Worm (Caenorhabditis elegans) whole organism, L4 larva: ENCODE data around the gene hsp-25.

Experiments used
- F26F4.8 ChIP-seq: fragments of 200-800 bp; sonication (Bioruptor generic); conservative IDR thresholded peaks from 2 replicates; pipeline ENCODE4 v1.3.6; 2022; ENCODE audit warnings: missing genetic modification characterization, missing compliant biosample characterization
- T26A8.4 ChIP-seq: fragments of 200-800 bp; sonication (Bioruptor generic); IDR thresholded peaks from 2 replicates; pipeline ENCODE4 v1.3.6; 2022; ENCODE audit warnings: missing genetic modification characterization, missing compliant biosample characterization
- Y75B8A.6 ChIP-seq: fragments of 200-800 bp; sonication (Bioruptor generic); IDR thresholded peaks from 2 replicates; pipeline ENCODE4 v1.3.6; 2022; ENCODE audit warnings: missing genetic modification reagents, missing genetic modification characterization, missing compliant biosample characterization
- ZK337.2 ChIP-seq: fragments of 200-800 bp; sonication (Bioruptor generic); IDR thresholded peaks from 2 replicates; pipeline ENCODE4 v1.3.6; 2022; ENCODE audit warnings: missing genetic modification reagents, missing genetic modification characterization, missing compliant biosample characterization
- ZK546.5 ChIP-seq, 2 experiments: sonication (generic microtip); optimal IDR thresholded peaks; 2 replicates each; lab custom pipeline; 2017; ENCODE audit warnings: missing biosample characterization in 2 of 2, missing genetic modification characterization in 2 of 2
- aha-1 ChIP-seq: fragments of 150-350 bp; peaks from one replicate; lab custom pipeline; 2014; ENCODE audit warnings: missing biosample characterization, missing genetic modification characterization
- attf-4 ChIP-seq: sonication (generic microtip); optimal IDR thresholded peaks from 3 replicates; lab custom pipeline; 2017; ENCODE audit warnings: missing biosample characterization, missing genetic modification characterization
- ceh-20 ChIP-seq: fragments of 200-800 bp; sonication (Bioruptor generic); IDR thresholded peaks from 2 replicates; pipeline ENCODE4 v1.3.6; 2022; ENCODE audit warnings: missing genetic modification reagents, missing genetic modification characterization, missing compliant biosample characterization
- ceh-62 ChIP-seq: sonication (generic microtip); optimal IDR thresholded peaks from 2 replicates; lab custom pipeline; 2017; ENCODE audit warnings: missing biosample characterization, missing genetic modification characterization
- ces-1 ChIP-seq: fragments of 150-350 bp; sonication (generic microtip); optimal IDR thresholded peaks from 4 replicates; lab custom pipeline; 2014; ENCODE audit warnings: missing biosample characterization, missing genetic modification reagents, missing genetic modification characterization
- ctbp-1 ChIP-seq: fragments of 200-800 bp; sonication (Bioruptor generic); IDR thresholded peaks from 2 replicates; pipeline ENCODE4 v1.3.6; 2022; ENCODE audit warnings: missing genetic modification reagents, missing genetic modification characterization, missing compliant biosample characterization
- daf-12 ChIP-seq: fragments of 150-350 bp; optimal IDR thresholded peaks from 2 replicates; lab custom pipeline; 2014; ENCODE audit warnings: missing biosample characterization, missing genetic modification reagents, missing genetic modification characterization
- daf-16 ChIP-seq, 3 experiments: sonication (generic microtip); optimal IDR thresholded peaks; 2 replicates each; lab custom pipeline; 2016 to 2017; ENCODE audit warnings: missing genetic modification characterization in 3 of 3, missing genetic modification reagents in 3 of 3, mild to moderate bottlenecking in 2 of 3, missing compliant biosample characterization in 2 of 3, missing biosample characterization in 1 of 3, moderate library complexity in 1 of 3
- daf-19 ChIP-seq: fragments of 200-800 bp; sonication (Bioruptor generic); conservative IDR thresholded peaks from 2 replicates; pipeline ENCODE4 v1.3.6; 2022; ENCODE audit warnings: missing genetic modification characterization, missing compliant biosample characterization
- daf-8 ChIP-seq: fragments of 200-800 bp; sonication (Bioruptor generic); IDR thresholded peaks from 2 replicates; pipeline ENCODE4 v1.3.6; 2022; ENCODE audit warnings: missing genetic modification characterization, missing compliant biosample characterization
- dmd-8 ChIP-seq: fragments of 200-800 bp; sonication (Bioruptor generic); IDR thresholded peaks from 2 replicates; pipeline ENCODE4 v1.3.6; 2022; ENCODE audit warnings: missing genetic modification characterization, missing compliant biosample characterization
- dpl-1 ChIP-seq: fragments of 150-350 bp; optimal IDR thresholded peaks from 2 replicates; lab custom pipeline; 2014; ENCODE audit warnings: missing biosample characterization, missing genetic modification reagents, missing genetic modification characterization
- duxl-1 ChIP-seq: sonication (generic microtip); optimal IDR thresholded peaks from 2 replicates; lab custom pipeline; 2016; ENCODE audit warnings: mild to moderate bottlenecking, missing genetic modification characterization, moderate library complexity, missing compliant biosample characterization; ENCODE audit not compliant: poor library complexity
- dve-1 ChIP-seq: sonication (generic microtip); optimal IDR thresholded peaks from 2 replicates; lab custom pipeline; 2017; ENCODE audit warnings: antibody characterized with exemption, mild to moderate bottlenecking, missing genetic modification characterization, missing compliant biosample characterization; ENCODE audit not compliant: insufficient read depth
- egl-27 ChIP-seq: sonication (generic microtip); optimal IDR thresholded peaks from 3 replicates; lab custom pipeline; 2017; ENCODE audit warnings: missing biosample characterization, missing genetic modification reagents, missing genetic modification characterization
- fkh-10 ChIP-seq: fragments of 150-350 bp; optimal IDR thresholded peaks from 2 replicates; lab custom pipeline; 2014; ENCODE audit warnings: missing biosample characterization, missing genetic modification reagents, missing genetic modification characterization
- hlh-11 ChIP-seq: fragments of 200-800 bp; sonication (Bioruptor generic); optimal IDR thresholded peaks from 2 replicates; lab custom pipeline; 2018; ENCODE audit warnings: mild to moderate bottlenecking, missing genetic modification characterization, missing compliant biosample characterization
- hlh-30 ChIP-seq: sonication (generic microtip); optimal IDR thresholded peaks from 2 replicates; lab custom pipeline; 2017; ENCODE audit warnings: antibody characterized with exemption, mild to moderate bottlenecking, missing genetic modification characterization, missing compliant biosample characterization; ENCODE audit not compliant: insufficient read depth
- hmg-1.1 ChIP-seq: fragments of 200-800 bp; sonication (Bioruptor generic); IDR thresholded peaks from 2 replicates; pipeline ENCODE4 v1.3.6; 2022; ENCODE audit warnings: missing genetic modification reagents, missing genetic modification characterization, missing compliant biosample characterization
- lin-1 ChIP-seq: fragments of 200-800 bp; sonication (Bioruptor generic); IDR thresholded peaks from 2 replicates; pipeline ENCODE4 v1.3.6; 2022; ENCODE audit warnings: missing genetic modification reagents, missing genetic modification characterization, missing compliant biosample characterization
- lsy-2 ChIP-seq, 2 experiments: fragments of 150-350 bp in 1 of 2; sonication (generic microtip) in 1 of 2; optimal IDR thresholded peaks; 2 replicates each; lab custom pipeline; 2014 to 2017; ENCODE audit warnings: missing biosample characterization in 2 of 2, missing genetic modification characterization in 2 of 2
- mdt-29 ChIP-seq: fragments of 200-800 bp; sonication (Bioruptor generic); IDR thresholded peaks from 2 replicates; pipeline ENCODE4 v1.3.6; 2022; ENCODE audit warnings: missing genetic modification reagents, missing genetic modification characterization, missing compliant biosample characterization
- mep-1 ChIP-seq: fragments of 150-350 bp; sonication (generic microtip); optimal IDR thresholded peaks from 3 replicates; lab custom pipeline; 2014; ENCODE audit warnings: missing biosample characterization, missing genetic modification characterization
- mxl-2 ChIP-seq: fragments of 200-800 bp; sonication (Bioruptor generic); conservative IDR thresholded peaks from 2 replicates; pipeline ENCODE4 v1.3.6; 2022; ENCODE audit warnings: missing genetic modification reagents, missing genetic modification characterization, missing compliant biosample characterization
- mxl-3 ChIP-seq: fragments of 200-800 bp; sonication (Bioruptor generic); optimal IDR thresholded peaks from 2 replicates; lab custom pipeline; 2018; ENCODE audit warnings: mild to moderate bottlenecking, missing genetic modification characterization, missing compliant biosample characterization
- nhr-25 ChIP-seq: sonication (generic microtip); optimal IDR thresholded peaks from 2 replicates; lab custom pipeline; 2017; ENCODE audit warnings: missing genetic modification characterization, mild to moderate bottlenecking, missing compliant biosample characterization, antibody characterized with exemption, moderate library complexity, borderline replicate concordance; ENCODE audit not compliant: insufficient read depth
- nhr-28 ChIP-seq: fragments of 150-350 bp; optimal IDR thresholded peaks from 2 replicates; lab custom pipeline; 2014; ENCODE audit warnings: missing biosample characterization, missing genetic modification characterization
- nhr-42 ChIP-seq: fragments of 200-800 bp; sonication (Bioruptor generic); IDR thresholded peaks from 2 replicates; pipeline ENCODE4 v1.3.6; 2022; ENCODE audit warnings: missing genetic modification characterization, missing compliant biosample characterization
- nhr-48 ChIP-seq: sonication (generic microtip); optimal IDR thresholded peaks from 2 replicates; lab custom pipeline; 2016; ENCODE audit warnings: mild to moderate bottlenecking, missing genetic modification characterization, missing compliant biosample characterization
- nhr-6 ChIP-seq: fragments of 150-350 bp; optimal IDR thresholded peaks from 2 replicates; lab custom pipeline; 2014; ENCODE audit warnings: missing biosample characterization, missing genetic modification characterization
- nhr-76 ChIP-seq: fragments of 150-350 bp; optimal IDR thresholded peaks from 2 replicates; lab custom pipeline; 2014; ENCODE audit warnings: missing biosample characterization, missing genetic modification characterization
- nhr-77 ChIP-seq: fragments of 150-350 bp; optimal IDR thresholded peaks from 2 replicates; lab custom pipeline; 2014; ENCODE audit warnings: missing biosample characterization, missing genetic modification characterization
- php-3 ChIP-seq: fragments of 200-800 bp; sonication (Bioruptor generic); IDR thresholded peaks from 2 replicates; pipeline ENCODE4 v1.3.6; 2022; ENCODE audit warnings: missing genetic modification reagents, missing genetic modification characterization, missing compliant biosample characterization
- pqm-1 ChIP-seq: sonication (generic microtip); optimal IDR thresholded peaks from 2 replicates; lab custom pipeline; 2017; ENCODE audit warnings: missing biosample characterization, missing genetic modification characterization
- rbr-2 ChIP-seq: sonication (generic microtip); optimal IDR thresholded peaks from 2 replicates; lab custom pipeline; 2016; ENCODE audit warnings: missing genotype, missing genetic modification characterization, missing compliant biosample characterization
- set-16 ChIP-seq: fragments of 200-800 bp; sonication (Bioruptor generic); IDR thresholded peaks from 2 replicates; pipeline ENCODE4 v1.3.6; 2022; ENCODE audit warnings: missing genetic modification reagents, missing genetic modification characterization, missing compliant biosample characterization
- snpc-1.2 ChIP-seq: fragments of 200-800 bp; sonication (Bioruptor generic); IDR thresholded peaks from 2 replicates; pipeline ENCODE4 v1.3.6; 2022; ENCODE audit warnings: missing genetic modification reagents, missing genetic modification characterization, missing compliant biosample characterization
- vab-7 ChIP-seq: fragments of 200-800 bp; sonication (Bioruptor generic); IDR thresholded peaks from 2 replicates; pipeline ENCODE4 v1.3.6; 2022; ENCODE audit warnings: missing genetic modification reagents, missing genetic modification characterization, missing compliant biosample characterization
- zfp-3 ChIP-seq: fragments of 200-800 bp; sonication (Bioruptor generic); conservative IDR thresholded peaks from 2 replicates; pipeline ENCODE4 v1.3.6; 2022; ENCODE audit warnings: missing genetic modification reagents, missing genetic modification characterization, missing compliant biosample characterization

The hsp-25 gene

ce11 chrX:5992770-5993169, 46.7 kb downstream of the hsp-25 start, which contains the start of gene F22F4.5 (continued):
- TF ChIP-seq rbr-2 (tag; lab: Kevin White, UChicago): no peak
- TF ChIP-seq, all 104 proteins: peak for 0

- TF ChIP-seq snpc-1.2 (GFP tag; lab: Robert Waterston, UW) (no peak), hlh-11 (tag; lab: Kevin White, UChicago) (no peak), nhr-76 (no peak), ceh-62 (tag; lab: Kevin White, UChicago) (no peak), ces-1 (GFP tag; lab: Kevin White, UChicago) (no peak), lin-1 (no peak)
These were observed 51.5 kb downstream of the hsp-25 start for ce11 chrX:5987910-5988309.

- no peak for TF ChIP-seq lin-1
- no peak for TF ChIP-seq mep-1 (tag; lab: Kevin White, UChicago)
- TF ChIP-seq pqm-1: peak; percentile 32
- peak; percentile 20 for TF ChIP-seq nhr-28 (tag; lab: Kevin White, UChicago)
- TF ChIP-seq attf-4: no peak
- peak; percentile 6 for TF ChIP-seq hlh-11 (tag; lab: Kevin White, UChicago)
These were observed 53.7 kb downstream of the hsp-25 start for ce11 chrX:5985720-5986119.

ce11 chrX:5984581-5985039, 54.8 kb downstream of the hsp-25 start, which contains the start of gene klp-13:
TSS of gene klp-13 (plus strand) at chrX:5984989.
- peak; percentile 93 for TF ChIP-seq fkh-10 (GFP tag; lab: Kevin White, UChicago)
- peak in 1 of 2 experiments; percentile 86 for TF ChIP-seq ZK546.5 (tag; optimal IDR thresholded peaks at IDR 0.05; lab: Kevin White, UChicago)
- TF ChIP-seq php-3 (GFP tag; lab: Robert Waterston, UW): no peak
- peak; percentile 93 for TF ChIP-seq mep-1 (tag; lab: Kevin White, UChicago)
- no peak for TF ChIP-seq egl-27 (tag; lab: Kevin White, UChicago)
- no peak; the same call in 1 of the 2 replicates for TF ChIP-seq vab-7 (GFP tag; lab: Robert Waterston, UW)
- TF ChIP-seq daf-16 (GFP tag; optimal IDR thresholded peaks at IDR 0.05; lab: Kevin White, UChicago): no peak
- TF ChIP-seq daf-16 (tag; optimal IDR thresholded peaks at IDR 0.05; lab: Kevin White, UChicago): peak; percentile 85
- TF ChIP-seq rbr-2 (tag; lab: Kevin White, UChicago): peak; percentile 85
- TF ChIP-seq nhr-6 (tag; lab: Kevin White, UChicago): peak; percentile 84
- no peak for TF ChIP-seq Y75B8A.6 (GFP tag; lab: Robert Waterston, UW)
- TF ChIP-seq mxl-2 (GFP tag; lab: Robert Waterston, UW): no peak
- TF ChIP-seq F26F4.8 (GFP tag; lab: Robert Waterston, UW): 0 out of 2 replicates have a peak, but pooled peaks have one; percentile 37
- TF ChIP-seq zfp-3 (GFP tag; lab: Robert Waterston, UW): no peak
- peak; percentile 88 for TF ChIP-seq dve-1 (tag; lab: Kevin White, UChicago)
- peak; percentile 75 for TF ChIP-seq ctbp-1 (GFP tag; lab: Robert Waterston, UW)
- TF ChIP-seq ZK337.2 (GFP tag; lab: Robert Waterston, UW): no peak
- TF ChIP-seq ces-1 (GFP tag; lab: Kevin White, UChicago): no peak
- no peak for TF ChIP-seq dmd-8 (GFP tag; lab: Robert Waterston, UW)
- peak; percentile 83 for TF ChIP-seq aha-1
- TF ChIP-seq set-16 (GFP tag; lab: Robert Waterston, UW): peak; percentile 86
- peak; percentile 66; the same call in 1 of the 2 replicates for TF ChIP-seq ceh-20 (GFP tag; lab: Robert Waterston, UW)
- TF ChIP-seq daf-12 (tag; lab: Kevin White, UChicago): no peak
- no peak for TF ChIP-seq daf-8
- peak; percentile 97 for TF ChIP-seq mxl-3 (GFP tag; lab: Kevin White, UChicago)
- TF ChIP-seq lsy-2 (tag; optimal IDR thresholded peaks at IDR 0.05; lab: Kevin White, UChicago): peak; percentile 7 to 87
- peak; percentile 89 for TF ChIP-seq hmg-1.1 (GFP tag; lab: Robert Waterston, UW)
- TF ChIP-seq T26A8.4: peak; percentile 56; the same call in 1 of the 2 replicates
- peak; percentile 88 for TF ChIP-seq dpl-1 (GFP tag; lab: Kevin White, UChicago)
- TF ChIP-seq lin-1: 0 out of 2 replicates have a peak, but pooled peaks have one; percentile 27
- peak; percentile 14 for TF ChIP-seq nhr-25 (tag; lab: Kevin White, UChicago)
- TF ChIP-seq nhr-42: peak; percentile 46; the same call in 1 of the 2 replicates
- peak; percentile 58 for TF ChIP-seq nhr-77 (tag; lab: Kevin White, UChicago)
- TF ChIP-seq daf-19: no peak
- TF ChIP-seq nhr-48 (tag; lab: Kevin White, UChicago): peak; percentile 64
- TF ChIP-seq hlh-30 (tag; lab: Kevin White, UChicago): peak; percentile 96
- TF ChIP-seq duxl-1 (tag; lab: Kevin White, UChicago): peak; percentile 39
- no peak for TF ChIP-seq mdt-29
